Worm (Caenorhabditis elegans) whole organism, young adult: ENCODE measurements around the gene str-177.

Source experiments
- D2030.7 ChIP-seq: fragments of 200-800 bp; sonication (Bioruptor generic); IDR thresholded peaks from 2 replicates; pipeline ENCODE4 v1.3.6; 2022; ENCODE audit warnings: missing genetic modification reagents, missing genetic modification characterization, missing compliant biosample characterization
- F37B4.10 ChIP-seq: fragments of 200-800 bp; sonication (Bioruptor generic); IDR thresholded peaks from 2 replicates; pipeline ENCODE4 v1.3.6; 2022; ENCODE audit warnings: missing genetic modification characterization, missing compliant biosample characterization
- F39B2.1 ChIP-seq: fragments of 200-800 bp; sonication (Bioruptor generic); IDR thresholded peaks from 2 replicates; pipeline ENCODE4 v1.3.6; 2022; ENCODE audit warnings: missing genetic modification reagents, missing genetic modification characterization, missing compliant biosample characterization
- F49E8.2 ChIP-seq: sonication (generic microtip); optimal IDR thresholded peaks from 3 replicates; lab custom pipeline; 2017; ENCODE audit warnings: missing genetic modification characterization, mild to moderate bottlenecking, missing compliant biosample characterization, antibody characterized with exemption, moderate library complexity; ENCODE audit not compliant: insufficient read depth
- F57A8.1 ChIP-seq: fragments of 200-800 bp; sonication (Bioruptor generic); optimal IDR thresholded peaks from 2 replicates; lab custom pipeline; 2018; ENCODE audit warnings: mild to moderate bottlenecking, missing genetic modification characterization, moderate library complexity, missing compliant biosample characterization
- K12H6.12 ChIP-seq: fragments of 200-800 bp; sonication (Bioruptor generic); optimal IDR thresholded peaks from 2 replicates; lab custom pipeline; 2018; ENCODE audit warnings: mild to moderate bottlenecking, missing genetic modification characterization, missing compliant biosample characterization
- T26A5.8 ChIP-seq: sonication (generic microtip); optimal IDR thresholded peaks from 2 replicates; lab custom pipeline; 2016; ENCODE audit warnings: missing genetic modification characterization, missing compliant biosample characterization
- akir-1 ChIP-seq: fragments of 200-800 bp; sonication (Bioruptor generic); optimal IDR thresholded peaks from 2 replicates; lab custom pipeline; 2018; ENCODE audit warnings: mild to moderate bottlenecking, missing genetic modification characterization, moderate library complexity, missing compliant biosample characterization
- athp-1 ChIP-seq: sonication (generic microtip); optimal IDR thresholded peaks from 2 replicates; lab custom pipeline; 2017; ENCODE audit warnings: mild to moderate bottlenecking, missing genetic modification characterization, missing compliant biosample characterization
- bed-2 ChIP-seq: fragments of 200-800 bp; sonication (Bioruptor generic); IDR thresholded peaks from 2 replicates; pipeline ENCODE4 v1.3.6; 2022; ENCODE audit warnings: missing genetic modification reagents, missing genetic modification characterization, missing compliant biosample characterization
- cebp-2 ChIP-seq: fragments of 200-800 bp; sonication (Bioruptor generic); IDR thresholded peaks from 2 replicates; pipeline ENCODE4 v1.3.6; 2022; ENCODE audit warnings: missing genetic modification characterization, missing compliant biosample characterization
- chd-7 ChIP-seq: sonication (generic microtip); optimal IDR thresholded peaks from 2 replicates; lab custom pipeline; 2016; ENCODE audit warnings: mild to moderate bottlenecking, missing genetic modification characterization, moderate library complexity, missing compliant biosample characterization
- die-1 ChIP-seq: sonication (generic microtip); optimal IDR thresholded peaks from 2 replicates; lab custom pipeline; 2016; ENCODE audit warnings: missing genotype, mild to moderate bottlenecking, missing genetic modification characterization, missing compliant biosample characterization
- him-1 ChIP-seq: sonication (generic microtip); optimal IDR thresholded peaks from 2 replicates; lab custom pipeline; 2016; ENCODE audit warnings: missing genotype, missing genetic modification reagents, missing genetic modification characterization, missing compliant biosample characterization
- hsf-1 ChIP-seq: fragments of 200-800 bp; sonication (Bioruptor generic); IDR thresholded peaks from 2 replicates; pipeline ENCODE4 v1.3.6; 2022; ENCODE audit warnings: missing genetic modification reagents, missing genetic modification characterization, missing compliant biosample characterization
- lin-26 ChIP-seq: fragments of 200-800 bp; sonication (Bioruptor generic); IDR thresholded peaks from 2 replicates; pipeline ENCODE4 v1.3.6; 2022; ENCODE audit warnings: missing genetic modification reagents, missing genetic modification characterization, missing compliant biosample characterization
- lin-35 ChIP-seq, 3 experiments: fragments of 150-350 bp in 2 of 3; sonication (generic microtip) in 1 of 3; optimal IDR thresholded peaks; 2 replicates each; lab custom pipeline; 2014 to 2018; ENCODE audit warnings: missing biosample characterization in 3 of 3, missing genetic modification characterization in 3 of 3, missing genetic modification reagents in 3 of 3
- madf-3 ChIP-seq: fragments of 200-800 bp; sonication (Bioruptor generic); IDR thresholded peaks from 2 replicates; pipeline ENCODE4 v1.3.6; 2022; ENCODE audit warnings: missing genetic modification reagents, missing genetic modification characterization, missing compliant biosample characterization
- madf-6 ChIP-seq: fragments of 200-800 bp; sonication (Bioruptor generic); IDR thresholded peaks from 2 replicates; pipeline ENCODE4 v1.3.6; 2022; ENCODE audit warnings: missing genetic modification reagents, missing genetic modification characterization, missing compliant biosample characterization
- mel-28 ChIP-seq: sonication (generic microtip); optimal IDR thresholded peaks from 2 replicates; lab custom pipeline; 2016; ENCODE audit warnings: borderline replicate concordance, mild to moderate bottlenecking, missing genetic modification characterization, missing compliant biosample characterization
- mxl-1 ChIP-seq: sonication (generic microtip); optimal IDR thresholded peaks from 2 replicates; lab custom pipeline; 2016; ENCODE audit warnings: missing genetic modification characterization, missing compliant biosample characterization
- nhr-27 ChIP-seq: fragments of 200-800 bp; sonication (Bioruptor generic); optimal IDR thresholded peaks from 2 replicates; lab custom pipeline; 2018; ENCODE audit warnings: mild to moderate bottlenecking, missing genetic modification characterization, moderate library complexity, missing compliant biosample characterization
- nhr-80 ChIP-seq: sonication (generic microtip); optimal IDR thresholded peaks from 2 replicates; lab custom pipeline; 2016; ENCODE audit warnings: missing genetic modification characterization, missing compliant biosample characterization
- rcor-1 ChIP-seq: fragments of 200-800 bp; sonication (Bioruptor generic); IDR thresholded peaks from 2 replicates; pipeline ENCODE4 v1.3.6; 2022; ENCODE audit warnings: missing genetic modification reagents, missing genetic modification characterization, missing compliant biosample characterization
- rec-8 ChIP-seq, 2 experiments: sonication (generic microtip); optimal IDR thresholded peaks; 2 replicates each; lab custom pipeline; 2016; ENCODE audit warnings: mild to moderate bottlenecking in 2 of 2, missing genetic modification characterization in 2 of 2, missing genetic modification reagents in 2 of 2, missing genotype in 2 of 2, missing biosample characterization in 1 of 2, missing compliant biosample characterization in 1 of 2, moderate library complexity in 1 of 2
- repo-1 ChIP-seq: sonication (generic microtip); optimal IDR thresholded peaks from 2 replicates; lab custom pipeline; 2017; ENCODE audit warnings: mild to moderate bottlenecking, missing genetic modification characterization, missing compliant biosample characterization
- snpc-1.3 ChIP-seq: sonication (generic microtip); optimal IDR thresholded peaks from 2 replicates; lab custom pipeline; 2017; ENCODE audit warnings: missing genetic modification characterization, mild to moderate bottlenecking, missing compliant biosample characterization, antibody characterized with exemption, moderate library complexity, missing genotype, missing genetic modification reagents; ENCODE audit not compliant: insufficient read depth
- snpc-3.4 ChIP-seq: sonication (generic microtip); optimal IDR thresholded peaks from 2 replicates; lab custom pipeline; 2017; ENCODE audit warnings: missing genetic modification characterization, mild to moderate bottlenecking, missing compliant biosample characterization, antibody characterized with exemption, moderate library complexity, missing genotype, missing genetic modification reagents
- tlf-1 ChIP-seq: fragments of 200-800 bp; sonication (Bioruptor generic); optimal IDR thresholded peaks from 2 replicates; lab custom pipeline; 2018; ENCODE audit warnings: mild to moderate bottlenecking, missing genetic modification characterization, missing compliant biosample characterization
- ztf-25 ChIP-seq: fragments of 200-800 bp; sonication (Bioruptor generic); IDR thresholded peaks from 2 replicates; pipeline ENCODE4 v1.3.6; 2022; ENCODE audit warnings: missing genetic modification reagents, missing genetic modification characterization, missing compliant biosample characterization

Gene str-177

DNA sequence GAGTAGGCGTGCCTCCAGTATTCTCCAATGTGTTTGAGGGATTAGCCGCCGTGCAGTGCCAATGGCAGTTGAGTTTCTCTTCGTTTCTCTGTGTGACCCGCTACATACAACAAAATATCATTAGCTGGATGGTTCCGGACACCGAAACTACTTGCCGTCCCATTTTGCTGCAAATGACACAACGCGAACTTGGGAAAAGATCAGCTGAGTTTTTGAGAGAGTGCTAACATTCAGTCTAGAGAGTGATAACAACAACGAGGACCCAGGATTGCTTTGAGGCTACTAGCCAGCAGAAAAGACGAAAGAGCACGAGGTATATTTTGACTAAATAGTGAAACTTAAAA lies 20.6 kb upstream of the str-177 start:
- TF ChIP-seq athp-1 (no peak), T26A5.8 (tag; lab: Kevin White, UChicago) (no peak), die-1 (no peak), bed-2 (no peak), F49E8.2 (no peak), madf-3 (GFP tag; lab: Robert Waterston, UW) (0 out of 2 replicates have a peak, but pooled peaks have one; percentile 47), madf-6 (GFP tag; lab: Robert Waterston, UW) (0 out of 2 replicates have a peak, but pooled peaks have one; percentile 21), F37B4.10 (no peak)

DNA sequence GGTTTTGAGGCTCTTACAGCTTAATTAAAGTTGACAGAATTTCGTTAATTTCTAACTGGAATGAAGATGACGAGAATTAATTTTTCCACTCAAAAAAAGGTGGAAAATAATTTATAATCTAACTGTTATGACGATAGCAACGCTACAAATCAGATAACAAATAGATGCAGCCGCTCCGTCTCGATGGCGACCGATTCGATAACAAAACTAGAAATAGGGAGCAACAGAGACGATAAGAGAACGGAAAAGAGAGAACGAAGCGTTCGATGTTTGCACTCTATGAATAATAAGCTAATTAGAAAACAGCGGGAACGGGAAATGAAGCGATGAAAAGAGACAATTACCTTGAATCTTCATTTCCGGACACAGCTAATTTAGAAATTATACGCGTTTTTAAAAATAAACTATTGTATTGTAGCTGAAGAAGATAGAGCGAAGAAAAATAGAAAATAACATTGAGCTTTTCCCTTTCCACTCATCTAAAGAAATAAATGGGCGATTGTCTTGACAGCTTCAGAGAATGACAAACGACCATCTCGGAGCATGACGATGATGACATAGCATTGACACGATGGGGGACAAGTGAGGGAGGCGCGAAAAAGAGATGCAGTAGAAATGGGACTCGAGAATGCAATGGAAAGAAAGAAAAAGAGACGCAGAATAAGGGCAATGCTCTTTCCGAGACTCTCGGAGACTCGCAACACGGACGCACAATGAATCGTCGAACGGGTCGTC lies 20.0 kb upstream of the str-177 start:
- TF ChIP-seq cebp-2: no peak
- TF ChIP-seq nhr-80 (tag; lab: Kevin White, UChicago): peak; percentile 88
- TF ChIP-seq K12H6.12 (tag; lab: Kevin White, UChicago): peak; percentile 10

DNA sequence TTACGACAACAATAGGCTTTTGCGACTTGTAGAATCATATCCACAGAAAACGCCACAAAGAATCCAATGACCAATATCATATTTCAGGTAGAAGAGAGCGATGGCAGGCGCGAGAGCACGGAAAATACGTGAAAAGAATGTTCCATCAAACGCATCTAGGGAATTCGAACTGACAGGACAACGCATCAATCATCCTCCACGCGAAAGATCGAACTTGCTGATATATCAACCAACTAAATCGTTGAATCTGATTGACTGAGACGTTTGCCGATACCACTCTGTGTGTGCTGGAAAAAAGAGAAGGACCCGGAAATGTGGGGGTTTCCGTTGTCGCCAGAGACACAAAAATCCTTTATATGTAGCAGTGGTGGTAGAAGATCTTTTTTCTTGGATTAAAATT lies 19.4 kb upstream of the str-177 start:
- TF ChIP-seq madf-6 (GFP tag; lab: Robert Waterston, UW) (0 out of 2 replicates have a peak, but pooled peaks have one; percentile 24), him-1 (tag; lab: Kevin White, UChicago) (no peak)

DNA sequence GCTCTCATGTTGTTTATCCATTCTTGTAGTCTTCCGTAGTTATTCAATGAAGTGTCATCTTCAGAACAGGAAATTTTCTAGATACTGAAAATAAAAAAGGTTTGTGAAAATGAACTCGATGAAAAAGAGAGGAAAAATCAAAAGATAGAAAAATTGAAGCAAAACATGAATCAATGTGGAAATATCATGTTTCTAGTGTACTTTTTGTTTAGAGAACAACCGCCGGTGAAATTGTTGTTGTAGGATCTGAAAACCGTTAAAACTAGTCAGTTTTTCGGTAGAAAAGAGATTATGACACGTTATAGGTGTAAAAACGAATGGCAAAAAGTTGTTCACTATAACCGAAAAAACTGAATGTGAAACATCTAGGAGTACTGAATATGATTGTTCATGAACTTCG lies 18.4 kb upstream of the str-177 start, which contains the start of gene pacs-1:
Gene pacs-1, minus strand, starts transcription at position 101 of the 400 bp plus-strand sequence.
- TF ChIP-seq D2030.7 (GFP tag; lab: Robert Waterston, UW) (no peak), mel-28 (tag; lab: Kevin White, UChicago) (no peak), repo-1 (tag; lab: Kevin White, UChicago) (no peak), chd-7 (tag; lab: Kevin White, UChicago) (no peak), F57A8.1 (GFP tag; lab: Kevin White, UChicago) (no peak), tlf-1 (GFP tag; lab: Kevin White, UChicago) (no peak), ztf-25 (GFP tag; lab: Robert Waterston, UW) (no peak), rec-8 (tag; optimal IDR thresholded peaks at IDR 0.05; lab: Kevin White, UChicago) (no peak), rcor-1 (GFP tag; lab: Robert Waterston, UW) (no peak), F39B2.1 (no peak), madf-3 (GFP tag; lab: Robert Waterston, UW) (no peak), mxl-1 (tag; lab: Kevin White, UChicago) (no peak), snpc-1.3 (tag; lab: Kevin White, UChicago) (no peak), cebp-2 (no peak), nhr-27 (no peak), T26A5.8 (tag; lab: Kevin White, UChicago) (no peak), lin-35 (GFP tag; optimal IDR thresholded peaks at IDR 0.05; lab: Kevin White, UChicago) (no peak), hsf-1 (no peak)

DNA sequence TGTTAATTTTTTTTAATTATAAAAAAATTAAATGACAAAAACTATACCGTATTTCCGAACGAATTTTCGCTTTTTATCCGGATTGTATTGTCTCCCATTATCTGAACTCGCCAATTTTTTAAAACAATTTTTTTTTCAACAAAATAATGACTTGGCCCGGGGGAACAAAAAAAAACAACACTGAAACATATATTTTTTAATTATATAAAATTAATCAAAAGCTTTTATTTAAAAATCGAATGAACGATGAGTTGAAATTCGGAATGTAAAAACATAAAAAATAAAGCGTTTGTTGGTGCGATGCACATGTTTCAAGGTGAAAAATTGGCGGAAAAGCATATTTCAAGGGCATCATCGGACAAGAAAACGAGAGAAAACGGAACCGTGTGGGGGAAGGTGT lies 14.8 kb upstream of the str-177 start, which contains the start of gene mdt-27:
Gene mdt-27, minus strand, starts transcription at position 101 of the 400 bp plus-strand sequence.
- TF ChIP-seq snpc-3.4 (no peak), lin-26 (no peak), akir-1 (no peak), mxl-1 (tag; lab: Kevin White, UChicago) (no peak)
